Worm (Caenorhabditis elegans) whole organism, L4 larva: ENCODE data around the gene F45D11.11.

ENCODE experiments used
- D1046.2 ChIP-seq: fragments of 200-800 bp; sonication (Bioruptor generic); IDR thresholded peaks from 2 replicates; pipeline ENCODE4 v1.3.6; 2022; ENCODE audit warnings: missing genetic modification characterization, missing compliant biosample characterization
- aly-2 ChIP-seq: sonication (generic microtip); optimal IDR thresholded peaks from 2 replicates; lab custom pipeline; 2018; ENCODE audit warnings: missing biosample characterization, missing genetic modification characterization
- egl-27 ChIP-seq: sonication (generic microtip); optimal IDR thresholded peaks from 3 replicates; lab custom pipeline; 2017; ENCODE audit warnings: missing biosample characterization, missing genetic modification reagents, missing genetic modification characterization
- lin-13 ChIP-seq: fragments of 150-350 bp; optimal IDR thresholded peaks from 2 replicates; lab custom pipeline; 2014; ENCODE audit warnings: missing biosample characterization, missing genetic modification reagents, missing genetic modification characterization
- madf-9 ChIP-seq: fragments of 200-800 bp; sonication (Bioruptor generic); conservative IDR thresholded peaks from 2 replicates; pipeline ENCODE4 v1.3.6; 2022; ENCODE audit warnings: missing genetic modification reagents, missing genetic modification characterization, missing compliant biosample characterization
- mdl-1 ChIP-seq, 2 experiments: fragments of 150-350 bp in 1 of 2; sonication (generic microtip) in 1 of 2; optimal IDR thresholded peaks; 2 replicates each; lab custom pipeline; 2014 to 2017; ENCODE audit warnings: missing biosample characterization in 2 of 2, missing genetic modification characterization in 2 of 2
- nhr-111 ChIP-seq: fragments of 200-800 bp; sonication (Bioruptor generic); optimal IDR thresholded peaks from 2 replicates; lab custom pipeline; 2018; ENCODE audit warnings: mild to moderate bottlenecking, missing genetic modification characterization, missing compliant biosample characterization
- nhr-25 ChIP-seq: sonication (generic microtip); optimal IDR thresholded peaks from 2 replicates; lab custom pipeline; 2017; ENCODE audit warnings: missing genetic modification characterization, mild to moderate bottlenecking, missing compliant biosample characterization, antibody characterized with exemption, moderate library complexity, borderline replicate concordance; ENCODE audit not compliant: insufficient read depth
- nhr-48 ChIP-seq: sonication (generic microtip); optimal IDR thresholded peaks from 2 replicates; lab custom pipeline; 2016; ENCODE audit warnings: mild to moderate bottlenecking, missing genetic modification characterization, missing compliant biosample characterization
- unc-130 ChIP-seq: sonication (generic microtip); optimal IDR thresholded peaks from 2 replicates; lab custom pipeline; 2016; ENCODE audit warnings: missing genetic modification reagents, missing genetic modification characterization, missing compliant biosample characterization
- unc-62 ChIP-seq, 3 experiments: fragments of 150-350 bp in 1 of 3; sonication (generic microtip); optimal IDR thresholded peaks in 2 of 3; peaks in 1 of 3; 1 replicate in 1 of 3; 2 replicates in 2 of 3; lab custom pipeline; 2014 to 2017; ENCODE audit warnings: missing biosample characterization in 3 of 3, missing genetic modification characterization in 3 of 3, missing genetic modification reagents in 3 of 3, missing genotype in 1 of 3

DNA sequence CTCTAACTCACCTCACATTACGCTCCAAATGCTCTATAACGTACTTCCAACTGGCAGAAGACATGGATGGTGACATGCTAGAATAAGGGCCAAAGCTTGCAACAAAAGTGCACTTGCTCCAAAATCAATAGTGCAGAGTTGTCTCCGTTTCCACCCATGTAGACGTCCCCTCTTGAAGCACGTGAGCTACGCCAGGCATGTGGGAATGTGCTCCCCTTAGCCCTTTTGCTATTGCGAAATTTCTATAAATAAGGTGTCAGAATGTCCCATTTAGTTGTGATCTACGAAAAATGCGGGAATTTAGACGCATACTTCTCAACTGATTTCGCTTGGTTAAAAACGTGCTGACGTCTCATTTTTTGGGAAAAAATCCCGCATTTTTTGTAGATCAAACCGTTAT lies 45.6 kb downstream of the F45D11.11 start:
- TF ChIP-seq madf-9 (GFP tag; lab: Robert Waterston, UW) (no peak), mdl-1 (tag; optimal IDR thresholded peaks at IDR 0.05; lab: Kevin White, UChicago) (no peak), nhr-25 (no peak), nhr-111 (GFP tag; lab: Kevin White, UChicago) (no peak), lin-13 (GFP tag; lab: Kevin White, UChicago) (no peak), unc-62 (GFP tag; optimal IDR thresholded peaks at IDR 0.05 in 1 of 2; lab: Kevin White, UChicago) (no peak), unc-62 (tag; optimal IDR thresholded peaks at IDR 0.05; lab: Kevin White, UChicago) (no peak), unc-130 (no peak), D1046.2 (no peak), aly-2 (tag; lab: Kevin White, UChicago) (no peak), nhr-48 (tag; lab: Kevin White, UChicago) (no peak), egl-27 (tag; lab: Kevin White, UChicago) (no peak)
